Fruit fly (Drosophila melanogaster) whole organism, embryonic: ENCODE data around the gene Fibp.
A peak's percentile ranks its signal among the peaks of the same experiment; 100 is the strongest.

Experiments used
- Adf1 ChIP-seq: fragments of 200-800 bp; sonication (Bioruptor generic); IDR thresholded peaks from 2 replicates; pipeline ENCODE4 v1.3.6; 2022; ENCODE audit warnings: missing biosample characterization, missing genetic modification characterization
- Bgb ChIP-seq: fragments of 200-800 bp; sonication (Bioruptor generic); IDR thresholded peaks from 2 replicates; pipeline ENCODE4 v1.3.6; 2022; ENCODE audit warnings: missing biosample characterization, missing genetic modification characterization; ENCODE audit not compliant: partially characterized antibody
- BtbVII ChIP-seq: fragments of 200-800 bp; sonication (Bioruptor generic); optimal IDR thresholded peaks from 3 replicates; lab custom pipeline; 2017; ENCODE audit warnings: missing biosample characterization, mild to moderate bottlenecking, missing genetic modification characterization
- CG10147 ChIP-seq: fragments of 200-800 bp; sonication (Bioruptor generic); optimal IDR thresholded peaks from 2 replicates; lab custom pipeline; 2019; ENCODE audit warnings: missing biosample characterization, mild to moderate bottlenecking, missing genetic modification characterization, moderate library complexity
- CG10366 ChIP-seq: fragments of 200-800 bp; sonication (Bioruptor generic); IDR thresholded peaks from 2 replicates; pipeline ENCODE4 v1.3.6; 2022; ENCODE audit warnings: missing biosample characterization, missing genetic modification characterization
- CG10543 ChIP-seq: fragments of 200-800 bp; sonication (Bioruptor generic); optimal IDR thresholded peaks from 3 replicates; lab custom pipeline; 2017; ENCODE audit warnings: missing biosample characterization, mild to moderate bottlenecking, missing genetic modification characterization, moderate library complexity
- CG11398 ChIP-seq: fragments of 200-800 bp; sonication (Bioruptor generic); optimal IDR thresholded peaks from 2 replicates; lab custom pipeline; 2016; ENCODE audit warnings: missing biosample characterization, missing genetic modification characterization
- CG11456 ChIP-seq: fragments of 200-800 bp; sonication (Bioruptor generic); IDR thresholded peaks from 3 replicates; pipeline ENCODE4 v1.3.6; 2022; ENCODE audit warnings: missing biosample characterization, missing genetic modification characterization
- CG11504 ChIP-seq: fragments of 200-800 bp; sonication (Bioruptor generic); optimal IDR thresholded peaks from 3 replicates; lab custom pipeline; 2019; ENCODE audit warnings: missing biosample characterization, mild to moderate bottlenecking, missing genetic modification characterization, moderate library complexity
- CG11696 ChIP-seq: fragments of 200-800 bp; sonication (Bioruptor generic); IDR thresholded peaks from 2 replicates; pipeline ENCODE4 v1.3.6; 2022; ENCODE audit warnings: missing biosample characterization, missing genetic modification characterization
- CG13123 ChIP-seq: fragments of 200-800 bp; sonication (Bioruptor generic); optimal IDR thresholded peaks from 2 replicates; lab custom pipeline; 2016; ENCODE audit warnings: missing biosample characterization, missing genetic modification characterization
- CG15011 ChIP-seq: fragments of 200-800 bp; sonication (Bioruptor generic); optimal IDR thresholded peaks from 3 replicates; lab custom pipeline; 2018; ENCODE audit warnings: missing biosample characterization, mild to moderate bottlenecking, missing genetic modification characterization
- CG15601 ChIP-seq: fragments of 200-800 bp; sonication (Bioruptor generic); optimal IDR thresholded peaks from 3 replicates; lab custom pipeline; 2019; ENCODE audit warnings: missing biosample characterization, mild to moderate bottlenecking, missing genetic modification characterization, moderate library complexity
- CG17361 ChIP-seq: fragments of 200-800 bp; sonication (Bioruptor generic); IDR thresholded peaks from 3 replicates; pipeline ENCODE4 v1.3.6; 2022; ENCODE audit warnings: missing biosample characterization, missing genetic modification characterization
- CG2120 ChIP-seq: fragments of 200-800 bp; sonication (Bioruptor generic); optimal IDR thresholded peaks from 3 replicates; lab custom pipeline; 2016; ENCODE audit warnings: missing biosample characterization, missing genetic modification characterization
- CG31388 ChIP-seq: fragments of 200-800 bp; sonication (Bioruptor generic); optimal IDR thresholded peaks from 2 replicates; lab custom pipeline; 2016; ENCODE audit warnings: missing biosample characterization, missing genetic modification characterization
- CG3163 ChIP-seq: fragments of 200-800 bp; sonication (Bioruptor generic); optimal IDR thresholded peaks from 3 replicates; lab custom pipeline; 2016; ENCODE audit warnings: missing biosample characterization, missing genetic modification characterization
- CG33213 ChIP-seq: fragments of 200-800 bp; sonication (Bioruptor generic); optimal IDR thresholded peaks from 3 replicates; lab custom pipeline; 2016; ENCODE audit warnings: missing biosample characterization, missing genetic modification characterization
- CG3847 ChIP-seq: fragments of 200-800 bp; sonication (Bioruptor generic); IDR thresholded peaks from 2 replicates; pipeline ENCODE4 v1.3.6; 2022; ENCODE audit warnings: missing biosample characterization, missing genetic modification characterization
- CG43689 ChIP-seq: fragments of 200-800 bp; sonication (Bioruptor generic); IDR thresholded peaks from 2 replicates; pipeline ENCODE4 v1.3.6; 2022; ENCODE audit warnings: missing biosample characterization, missing genetic modification characterization
- CG5953 ChIP-seq: fragments of 200-800 bp; sonication (Bioruptor generic); IDR thresholded peaks from 2 replicates; pipeline ENCODE4 v1.3.6; 2022; ENCODE audit warnings: missing biosample characterization, missing genetic modification characterization
- CG7786 ChIP-seq: fragments of 200-800 bp; sonication (Bioruptor generic); optimal IDR thresholded peaks from 2 replicates; lab custom pipeline; 2016; ENCODE audit warnings: missing biosample characterization, missing genetic modification characterization
- CG7963 ChIP-seq: fragments of 200-800 bp; sonication (Bioruptor generic); IDR thresholded peaks from 3 replicates; pipeline ENCODE4 v1.3.6; 2022; ENCODE audit warnings: missing biosample characterization, missing genetic modification characterization; ENCODE audit not compliant: partially characterized antibody
- CG9215 ChIP-seq: fragments of 200-800 bp; sonication (Bioruptor generic); IDR thresholded peaks from 2 replicates; pipeline ENCODE4 v1.3.6; 2022; ENCODE audit warnings: missing biosample characterization, missing genetic modification characterization
- CHES-1-like ChIP-seq: fragments of 200-800 bp; sonication (Bioruptor generic); optimal IDR thresholded peaks from 2 replicates; lab custom pipeline; 2016; ENCODE audit warnings: missing biosample characterization, missing genetic modification characterization
- Drgx ChIP-seq: fragments of 200-800 bp; sonication (Bioruptor generic); IDR thresholded peaks from 2 replicates; pipeline ENCODE4 v1.3.6; 2022; ENCODE audit warnings: missing biosample characterization, missing genetic modification characterization
- MTF-1 ChIP-seq: fragments of 200-800 bp; sonication (Bioruptor generic); optimal IDR thresholded peaks from 2 replicates; lab custom pipeline; 2018; ENCODE audit warnings: missing biosample characterization, mild to moderate bottlenecking, missing genetic modification characterization, borderline replicate concordance
- Med ChIP-seq: fragments of 200-800 bp; sonication (Bioruptor generic); peaks from one replicate; lab custom pipeline; 2016; ENCODE audit warnings: missing biosample characterization, missing genetic modification characterization, mild to moderate bottlenecking, inconsistent platforms, moderate library complexity
- NC2β ChIP-seq: fragments of 200-800 bp; sonication (Bioruptor generic); optimal IDR thresholded peaks from 2 replicates; lab custom pipeline; 2016; ENCODE audit warnings: missing biosample characterization, missing genetic modification characterization
- Nf-YB ChIP-seq: fragments of 200-800 bp; sonication (Bioruptor generic); optimal IDR thresholded peaks from 3 replicates; lab custom pipeline; 2019; ENCODE audit warnings: missing biosample characterization, mild to moderate bottlenecking, missing genetic modification characterization, moderate library complexity
- Ssrp ChIP-seq: fragments of 200-800 bp; sonication (Bioruptor generic); optimal IDR thresholded peaks from 2 replicates; lab custom pipeline; 2018; ENCODE audit warnings: missing biosample characterization, mild to moderate bottlenecking, missing genetic modification characterization, moderate library complexity
- abd-A ChIP-seq: fragments of 200-800 bp; sonication (Bioruptor generic); optimal IDR thresholded peaks from 3 replicates; lab custom pipeline; 2019; ENCODE audit warnings: missing biosample characterization, mild to moderate bottlenecking, missing genetic modification characterization, moderate library complexity
- cad ChIP-seq: fragments of >200 bp; optimal IDR thresholded peaks from 2 replicates; lab custom pipeline; 2017; ENCODE audit warnings: missing biosample characterization, missing genetic modification characterization
- chif ChIP-seq, 2 experiments: fragments of 200-800 bp; sonication (Bioruptor generic); optimal IDR thresholded peaks; 3 replicates each; lab custom pipeline; 2016; ENCODE audit warnings: missing biosample characterization in 2 of 2, missing genetic modification characterization in 2 of 2
- dati ChIP-seq: fragments of 200-800 bp; sonication (Bioruptor generic); IDR thresholded peaks from 2 replicates; pipeline ENCODE4 v1.3.6; 2022; ENCODE audit warnings: missing biosample characterization, missing genetic modification characterization
- dpn ChIP-seq, 2 experiments: fragments of 200-800 bp; sonication (Bioruptor generic); optimal IDR thresholded peaks; 3 replicates each; lab custom pipeline; 2016; ENCODE audit warnings: missing biosample characterization in 2 of 2, missing genetic modification characterization in 2 of 2
- eyg ChIP-seq: fragments of 200-800 bp; sonication (Bioruptor generic); optimal IDR thresholded peaks from 3 replicates; lab custom pipeline; 2016; ENCODE audit warnings: missing biosample characterization, missing genetic modification characterization
- her ChIP-seq: fragments of 200-800 bp; sonication (Bioruptor generic); optimal IDR thresholded peaks from 2 replicates; lab custom pipeline; 2016; ENCODE audit warnings: missing biosample characterization, missing genetic modification characterization
- kay ChIP-seq: fragments of 200-800 bp; sonication (Bioruptor generic); optimal IDR thresholded peaks from 2 replicates; lab custom pipeline; 2016; ENCODE audit warnings: missing biosample characterization, missing genetic modification characterization
- lab ChIP-seq: fragments of 200-800 bp; sonication (Bioruptor generic); optimal IDR thresholded peaks from 3 replicates; lab custom pipeline; 2017; ENCODE audit warnings: missing biosample characterization, missing genetic modification characterization, mild to moderate bottlenecking, moderate library complexity, missing genetic modification reagents
- mirr ChIP-seq: fragments of 200-800 bp; sonication (Bioruptor generic); optimal IDR thresholded peaks from 3 replicates; lab custom pipeline; 2018; ENCODE audit warnings: missing biosample characterization, mild to moderate bottlenecking, missing genetic modification characterization
- oc ChIP-seq: fragments of 200-800 bp; sonication (Bioruptor generic); optimal IDR thresholded peaks from 2 replicates; lab custom pipeline; 2018; ENCODE audit warnings: missing biosample characterization, mild to moderate bottlenecking, missing genetic modification characterization, moderate library complexity
- pnt ChIP-seq: fragments of 200-800 bp; sonication (Bioruptor generic); optimal IDR thresholded peaks from 3 replicates; lab custom pipeline; 2016; ENCODE audit warnings: missing biosample characterization, missing genetic modification characterization
- pzg ChIP-seq: fragments of 200-800 bp; sonication (Bioruptor generic); optimal IDR thresholded peaks from 3 replicates; lab custom pipeline; 2018; ENCODE audit warnings: missing biosample characterization, mild to moderate bottlenecking, missing genetic modification characterization, moderate library complexity
- sim ChIP-seq: fragments of 200-800 bp; sonication (Bioruptor generic); IDR thresholded peaks from 2 replicates; pipeline ENCODE4 v1.3.6; 2022; ENCODE audit warnings: missing biosample characterization, missing genetic modification characterization
- sna ChIP-seq: fragments of 200-800 bp; sonication (Bioruptor generic); IDR thresholded peaks from 2 replicates; pipeline ENCODE4 v1.3.6; 2022; ENCODE audit warnings: missing biosample characterization, missing genetic modification characterization; ENCODE audit not compliant: partially characterized antibody
- sr ChIP-seq: fragments of 200-800 bp; sonication (Bioruptor generic); IDR thresholded peaks from 3 replicates; pipeline ENCODE4 v1.3.6; 2022; ENCODE audit warnings: missing biosample characterization, missing genetic modification characterization
- tap ChIP-seq: fragments of 200-800 bp; optimal IDR thresholded peaks from 3 replicates; lab custom pipeline; 2019; ENCODE audit warnings: missing biosample characterization, mild to moderate bottlenecking, missing genetic modification characterization, moderate library complexity
- tin ChIP-seq: fragments of 200-800 bp; sonication (Bioruptor generic); optimal IDR thresholded peaks from 3 replicates; lab custom pipeline; 2016; ENCODE audit warnings: missing biosample characterization, missing genetic modification characterization
- vnd ChIP-seq: fragments of 200-800 bp; sonication (Bioruptor generic); IDR thresholded peaks from 3 replicates; pipeline ENCODE4 v1.3.6; 2022; ENCODE audit warnings: missing biosample characterization, missing genetic modification characterization; ENCODE audit not compliant: partially characterized antibody
- wek ChIP-seq: fragments of 200-800 bp; sonication (Bioruptor generic); optimal IDR thresholded peaks from 3 replicates; lab custom pipeline; 2018; ENCODE audit warnings: missing biosample characterization, mild to moderate bottlenecking, missing genetic modification characterization, moderate library complexity
- zfh2 ChIP-seq: fragments of 200-800 bp; sonication (Bioruptor generic); optimal IDR thresholded peaks from 2 replicates; lab custom pipeline; 2016; ENCODE audit warnings: missing biosample characterization, missing genetic modification characterization

Fibp gene

dm6 chr3L:19791688-19792073 is 26.1 kb downstream of the Fibp start (continued):
- TF ChIP-seq wek (GFP tag; lab: Kevin White, UChicago) (no peak), Adf1 (GFP tag; lab: Robert Waterston, UW) (peak; percentile 97), CG7963 (GFP tag; lab: Robert Waterston, UW) (no peak), sna (GFP tag; lab: Robert Waterston, UW) (peak; percentile 36; the same call in 1 of the 2 replicates), CG11456 (no peak), CG17361 (GFP tag; lab: Robert Waterston, UW) (no peak), CG15601 (tag; lab: Kevin White, UChicago) (no peak), Ssrp (tag; lab: Kevin White, UChicago) (no peak), CG7786 (no peak), CG2120 (GFP tag; lab: Kevin White, UChicago) (no peak), dpn (GFP tag; optimal IDR thresholded peaks at IDR 0.05; lab: Kevin White, UChicago) (no peak), Nf-YB (peak; percentile 12), Med (GFP tag; lab: Kevin White, UChicago) (peak; percentile 83), her (GFP tag; lab: Kevin White, UChicago) (peak; percentile 2), MTF-1 (GFP tag; lab: Kevin White, UChicago) (no peak), CG10366 (no peak), CG9215 (GFP tag; lab: Robert Waterston, UW) (no peak), CG43689 (GFP tag; lab: Robert Waterston, UW) (no peak), mirr (GFP tag; lab: Kevin White, UChicago) (peak; percentile 70), CG11398 (peak; percentile 3), CG3163 (GFP tag; lab: Kevin White, UChicago) (peak; percentile 21), pnt (no peak), sim (GFP tag; lab: Robert Waterston, UW) (no peak), NC2β (GFP tag; lab: Kevin White, UChicago) (no peak), CHES-1-like (GFP tag; lab: Kevin White, UChicago) (no peak), eyg (GFP tag; lab: Kevin White, UChicago) (no peak), dati (GFP tag; lab: Robert Waterston, UW) (no peak), Bgb (GFP tag; lab: Robert Waterston, UW) (peak; percentile 31; the same call in 1 of the 2 replicates), vnd (GFP tag; lab: Robert Waterston, UW) (no peak), kay (no peak), tin (GFP tag; lab: Kevin White, UChicago) (no peak), CG5953 (GFP tag; lab: Robert Waterston, UW) (no peak), zfh2 (GFP tag; lab: Kevin White, UChicago) (no peak), CG15011 (no peak), CG13123 (GFP tag; lab: Kevin White, UChicago) (no peak), oc (tag; lab: Kevin White, UChicago) (peak; percentile 94), Drgx (GFP tag; lab: Robert Waterston, UW) (no peak; the same call in 1 of the 2 replicates), lab (GFP tag; lab: Kevin White, UChicago) (no peak), cad (peak; percentile 53), CG31388 (no peak), sr (GFP tag; lab: Robert Waterston, UW) (0 out of 3 replicates have a peak, but pooled peaks have one; percentile 14), CG11504 (no peak), tap (tag; lab: Kevin White, UChicago) (no peak), CG10147 (no peak), CG11696 (GFP tag; lab: Robert Waterston, UW) (no peak), CG33213 (GFP tag; lab: Kevin White, UChicago) (no peak), CG3847 (GFP tag; lab: Robert Waterston, UW) (no peak), pzg (no peak), CG10543 (GFP tag; lab: Kevin White, UChicago) (peak; percentile 84), BtbVII (peak; percentile 35), abd-A (tag; lab: Kevin White, UChicago) (peak; percentile 95), chif (GFP tag; optimal IDR thresholded peaks at IDR 0.05; lab: Kevin White, UChicago) (no peak)
